Fruit fly (Drosophila melanogaster): ENCODE measurements around the gene ringer.

dm6 chr3L:16385880-16386584, 26.8 kb upstream of the ringer start, which contains the start of the genes Agpat3 and RAF2:
- no peak for TF ChIP-seq Vsx2 (GFP tag; optimal IDR thresholded peaks at IDR 0.05; ENCODE audit: partially characterized antibody)
- peak; percentile 26 for TF ChIP-seq ey (GFP tag; optimal IDR thresholded peaks at IDR 0.05)
- no peak for TF ChIP-seq fru (GFP tag; optimal IDR thresholded peaks at IDR 0.05)
- no peak for TF ChIP-seq h (GFP tag; optimal IDR thresholded peaks at IDR 0.05)
- peak; percentile 10 for TF ChIP-seq psq (GFP tag; optimal IDR thresholded peaks at IDR 0.05)
- TF ChIP-seq dmrt93B (GFP tag; optimal IDR thresholded peaks at IDR 0.05) = no peak
- TF ChIP-seq OdsH (GFP tag; optimal IDR thresholded peaks at IDR 0.05) = no peak
- no peak for TF ChIP-seq Myc (optimal IDR thresholded peaks at IDR 0.05)
- no peak for TF ChIP-seq pan (optimal IDR thresholded peaks at IDR 0.05)
- no peak for TF ChIP-seq lola (GFP tag; optimal IDR thresholded peaks at IDR 0.05)
- TF ChIP-seq dl (GFP tag; optimal IDR thresholded peaks at IDR 0.05; ENCODE audit: insufficient read depth in 1 of 2, partially characterized antibody in 2 of 2) = no peak
- TF ChIP-seq Rel (GFP tag; optimal IDR thresholded peaks at IDR 0.05) = no peak
- no peak for TF ChIP-seq Rel (tag; optimal IDR thresholded peaks at IDR 0.05)
- TF ChIP-seq Hr83 (GFP tag; optimal IDR thresholded peaks at IDR 0.05; ENCODE audit: poor library complexity, severe bottlenecking) = peak; percentile 55

Data from whole organism, wandering third instar larva.